Fruit fly (Drosophila melanogaster): ENCODE measurements around the gene S6kII.

S6kII gene

dm6 chrX:22509085-22509484, 20.7 kb upstream of the S6kII start (continued):
- no peak for TF ChIP-seq ham (GFP tag; IDR thresholded peaks at IDR 0.05)
- TF ChIP-seq jigr1 (GFP tag; IDR thresholded peaks at IDR 0.05), result no peak
- no peak for TF ChIP-seq CG2202 (tag; optimal IDR thresholded peaks at IDR 0.05)
- TF ChIP-seq zen (tag; optimal IDR thresholded peaks at IDR 0.05), result no peak
- no peak for TF ChIP-seq GATAe (GFP tag; conservative IDR thresholded peaks at IDR 0.05)
- no peak for TF ChIP-seq ems (GFP tag; optimal IDR thresholded peaks at IDR 0.05)
- no peak for TF ChIP-seq nau (GFP tag; optimal IDR thresholded peaks at IDR 0.05)
- TF ChIP-seq CG5245 (GFP tag; optimal IDR thresholded peaks at IDR 0.05), result no peak
- TF ChIP-seq CG7928 (GFP tag; optimal IDR thresholded peaks at IDR 0.05), result no peak
- TF ChIP-seq esg (GFP tag; conservative IDR thresholded peaks at IDR 0.05), result peak; percentile 18; the same call in 1 of the 2 replicates
- no peak for TF ChIP-seq CG31388 (GFP tag; optimal IDR thresholded peaks at IDR 0.05)
- no peak for TF ChIP-seq vfl (GFP tag; optimal IDR thresholded peaks at IDR 0.05)
- TF ChIP-seq BtbVII (GFP tag; optimal IDR thresholded peaks at IDR 0.05), result no peak
- TF ChIP-seq CG14667 (GFP tag; IDR thresholded peaks at IDR 0.05), result no peak
- TF ChIP-seq CG2120 (GFP tag; optimal IDR thresholded peaks at IDR 0.05), result no peak
- no peak for TF ChIP-seq tx (GFP tag; optimal IDR thresholded peaks at IDR 0.05)
- TF ChIP-seq Eip74EF (GFP tag; optimal IDR thresholded peaks at IDR 0.05), result peak in 1 of 2 experiments; percentile 20
- TF ChIP-seq Antp (GFP tag; optimal IDR thresholded peaks at IDR 0.05), result no peak
- no peak for TF ChIP-seq klu (GFP tag; IDR thresholded peaks at IDR 0.05)
- 0 out of 3 replicates have a peak, but pooled peaks have one; percentile 12 for TF ChIP-seq ci (GFP tag; IDR thresholded peaks at IDR 0.05)
- peak; percentile 2 for TF ChIP-seq CG8944 (GFP tag; optimal IDR thresholded peaks at IDR 0.05)
- no peak for TF ChIP-seq CG4404 (GFP tag; IDR thresholded peaks at IDR 0.05)
- no peak for TF ChIP-seq pros (GFP tag; optimal IDR thresholded peaks at IDR 0.05)
- TF ChIP-seq CG30403 (GFP tag; optimal IDR thresholded peaks at IDR 0.05), result peak; percentile 52
- TF ChIP-seq tin (GFP tag; optimal IDR thresholded peaks at IDR 0.05), result no peak
- no peak for TF ChIP-seq Hr3 (GFP tag; optimal IDR thresholded peaks at IDR 0.05)
- no peak for TF ChIP-seq stwl (tag; optimal IDR thresholded peaks at IDR 0.05)
- TF ChIP-seq CG7963 (GFP tag; IDR thresholded peaks at IDR 0.05; ENCODE audit: partially characterized antibody), result no peak
- TF ChIP-seq Oli (tag; optimal IDR thresholded peaks at IDR 0.05), result peak; percentile 50
- no peak for TF ChIP-seq PHDP (tag; optimal IDR thresholded peaks at IDR 0.05)
- no peak for TF ChIP-seq Hmr (GFP tag; optimal IDR thresholded peaks at IDR 0.05)
- TF ChIP-seq Trl (optimal IDR thresholded peaks at IDR 0.05), result no peak
- TF ChIP-seq Trl (GFP tag; optimal IDR thresholded peaks at IDR 0.05), result no peak
- TF ChIP-seq cato (GFP tag; optimal IDR thresholded peaks at IDR 0.05; ENCODE audit: borderline replicate concordance), result no peak
- TF ChIP-seq CG14014 (GFP tag; IDR thresholded peaks at IDR 0.05), result no peak
- TF ChIP-seq CG14710 (tag; optimal IDR thresholded peaks at IDR 0.05), result peak; percentile 28
- TF ChIP-seq CG6272 (GFP tag; IDR thresholded peaks at IDR 0.05), result no peak
- TF ChIP-seq Side (GFP tag; optimal IDR thresholded peaks at IDR 0.05), result no peak
- no peak for TF ChIP-seq cas (GFP tag; IDR thresholded peaks at IDR 0.05)
- TF ChIP-seq p53 (GFP tag; optimal IDR thresholded peaks at IDR 0.05), result no peak
- TF ChIP-seq CG4424 (GFP tag; optimal IDR thresholded peaks at IDR 0.05), result peak; percentile 33
- peak; percentile 58 for TF ChIP-seq phol (tag; optimal IDR thresholded peaks at IDR 0.05)
- TF ChIP-seq MBD-R2 (GFP tag; IDR thresholded peaks at IDR 0.05), result no peak
- no peak for TF ChIP-seq CG33557 (GFP tag; optimal IDR thresholded peaks at IDR 0.05)
- TF ChIP-seq CG10565 (GFP tag; optimal IDR thresholded peaks at IDR 0.05), result no peak
- no peak for TF ChIP-seq hth (optimal IDR thresholded peaks at IDR 0.05)
- TF ChIP-seq Hey (tag; optimal IDR thresholded peaks at IDR 0.05), result no peak
- TF ChIP-seq dmrt99B (tag; optimal IDR thresholded peaks at IDR 0.05), result peak; percentile 61
- no peak for TF ChIP-seq tup (GFP tag; optimal IDR thresholded peaks at IDR 0.05)
- no peak for TF ChIP-seq grn (GFP tag; optimal IDR thresholded peaks at IDR 0.05)
- TF ChIP-seq abd-A (tag; optimal IDR thresholded peaks at IDR 0.05), result no peak
- peak; percentile 23 for TF ChIP-seq Chrac-16 (GFP tag; optimal IDR thresholded peaks at IDR 0.05)
- TF ChIP-seq Camta (GFP tag; optimal IDR thresholded peaks at IDR 0.05), result no peak
